Fruit fly (Drosophila melanogaster): ENCODE results near the gene CG14543.

CG14543 gene

DNA sequence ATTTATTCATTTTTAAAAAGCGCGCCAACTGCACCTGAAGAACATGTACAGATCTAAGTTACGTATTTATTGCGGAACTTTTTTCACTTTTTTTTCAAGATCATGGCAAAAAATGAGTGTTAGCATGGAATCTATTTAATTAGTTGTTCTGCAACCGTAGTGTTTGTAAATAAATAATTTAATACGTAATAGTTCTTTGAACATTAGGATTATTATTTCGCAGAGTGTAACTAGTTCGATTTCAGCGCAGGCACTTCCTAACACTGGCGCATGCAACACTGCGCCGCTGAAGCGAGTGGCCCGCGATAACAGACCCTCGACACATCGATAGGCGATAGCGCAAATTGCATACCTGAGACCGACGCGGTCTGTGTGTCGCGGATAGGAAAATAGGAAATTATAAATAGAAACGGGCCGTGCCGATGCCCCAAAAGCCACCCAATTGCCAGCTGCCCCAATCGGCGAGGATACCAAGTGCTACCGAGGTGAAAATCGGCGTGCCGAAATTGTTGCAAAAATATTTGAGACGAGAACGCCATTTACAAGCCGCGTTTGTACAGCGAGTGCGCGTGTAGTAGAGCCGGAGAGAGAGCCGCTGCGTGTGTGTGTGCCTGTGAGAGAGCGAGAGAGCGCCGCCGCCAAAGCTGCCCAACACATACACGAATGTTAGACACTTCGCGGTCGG, 14.9 kb upstream of the CG14543 start, which contains the start of gene gro (continued):
- TF ChIP-seq pfk (GFP tag; optimal IDR thresholded peaks at IDR 0.05), result peak; percentile 31
- peak; percentile 69 for TF ChIP-seq CG9876 (GFP tag; optimal IDR thresholded peaks at IDR 0.05)
- TF ChIP-seq ac (GFP tag; optimal IDR thresholded peaks at IDR 0.05), result no peak
- peak; percentile 85 for TF ChIP-seq HLH4C (GFP tag; IDR thresholded peaks at IDR 0.05; ENCODE audit: partially characterized antibody)
- TF ChIP-seq sqz (GFP tag; optimal IDR thresholded peaks at IDR 0.05), result no peak
- TF ChIP-seq oc (tag; optimal IDR thresholded peaks at IDR 0.05), result peak; percentile 46
- TF ChIP-seq BEAF-32 (GFP tag; optimal IDR thresholded peaks at IDR 0.05), result peak; percentile 74
- TF ChIP-seq Dip2 (GFP tag; IDR thresholded peaks at IDR 0.05), result no peak
- TF ChIP-seq trh (GFP tag; optimal IDR thresholded peaks at IDR 0.05), result peak; percentile 15
- TF ChIP-seq ap (GFP tag; IDR thresholded peaks at IDR 0.05), result peak; percentile 49; the same call in 1 of the 2 replicates
- TF ChIP-seq repo (GFP tag; optimal IDR thresholded peaks at IDR 0.05), result peak; percentile 48
- TF ChIP-seq bcd (GFP tag; optimal IDR thresholded peaks at IDR 0.05), result peak; percentile 78
- TF ChIP-seq ttk (GFP tag; IDR thresholded peaks at IDR 0.05), result peak; percentile 50; the same call in 1 of the 2 replicates
- TF ChIP-seq Sox100B (GFP tag; optimal IDR thresholded peaks at IDR 0.05), result peak; percentile 47
- peak; percentile 4 for TF ChIP-seq D19A (tag; optimal IDR thresholded peaks at IDR 0.05)
- TF ChIP-seq Rfx (GFP tag; IDR thresholded peaks at IDR 0.05), result peak; percentile 87
- peak; percentile 76 for TF ChIP-seq CG9609 (GFP tag; optimal IDR thresholded peaks at IDR 0.05)
- TF ChIP-seq fd3F (GFP tag; optimal IDR thresholded peaks at IDR 0.05), result peak; percentile 45
- no peak for TF ChIP-seq nerfin-1 (tag; optimal IDR thresholded peaks at IDR 0.05)
- peak; percentile 65; the same call in 1 of the 2 replicates for TF ChIP-seq CG32532 (GFP tag; IDR thresholded peaks at IDR 0.05)
- peak; percentile 55 for TF ChIP-seq CG1233 (GFP tag; optimal IDR thresholded peaks at IDR 0.05)
- TF ChIP-seq pita (GFP tag; optimal IDR thresholded peaks at IDR 0.05), result no peak
- no peak for TF ChIP-seq jigr1 (GFP tag; IDR thresholded peaks at IDR 0.05)
- peak; percentile 40 for TF ChIP-seq gfzf (GFP tag; optimal IDR thresholded peaks at IDR 0.05)
- peak; percentile 77 for TF ChIP-seq Chrac-16 (GFP tag; optimal IDR thresholded peaks at IDR 0.05)
- peak; percentile 67 for TF ChIP-seq CG8924 (tag; optimal IDR thresholded peaks at IDR 0.05)
- peak; percentile 65 for TF ChIP-seq CG12942 (GFP tag; optimal IDR thresholded peaks at IDR 0.05)
- TF ChIP-seq pb (GFP tag; optimal IDR thresholded peaks at IDR 0.05), result peak; percentile 53
- peak; percentile 76 for TF ChIP-seq CG11247 (GFP tag; IDR thresholded peaks at IDR 0.05)
- TF ChIP-seq Adf1 (GFP tag; IDR thresholded peaks at IDR 0.05), result peak; percentile 5; the same call in 1 of the 2 replicates
- TF ChIP-seq CG4328 (GFP tag; optimal IDR thresholded peaks at IDR 0.05), result peak; percentile 30
- peak; percentile 77 for TF ChIP-seq tna (GFP tag; IDR thresholded peaks at IDR 0.05; ENCODE audit: partially characterized antibody)
- TF ChIP-seq Dad (GFP tag; optimal IDR thresholded peaks at IDR 0.05), result peak; percentile 66
- TF ChIP-seq wek (GFP tag; optimal IDR thresholded peaks at IDR 0.05), result peak; percentile 44
- peak; percentile 38 for TF ChIP-seq CG1647 (GFP tag; optimal IDR thresholded peaks at IDR 0.05)
- 0 out of 3 replicates have a peak, but pooled peaks have one; percentile 44 for TF ChIP-seq ase (GFP tag; IDR thresholded peaks at IDR 0.05)
- no peak for TF ChIP-seq abd-A (tag; optimal IDR thresholded peaks at IDR 0.05)
- peak; percentile 77 for TF ChIP-seq vnd (GFP tag; IDR thresholded peaks at IDR 0.05; ENCODE audit: partially characterized antibody)
- peak; percentile 42 for TF ChIP-seq CG33557 (GFP tag; optimal IDR thresholded peaks at IDR 0.05)
- TF ChIP-seq jing (GFP tag; optimal IDR thresholded peaks at IDR 0.05), result no peak
- no peak for TF ChIP-seq TFAM (GFP tag; optimal IDR thresholded peaks at IDR 0.05)
- 0 out of 2 replicates have a peak, but pooled peaks have one; percentile 6 for TF ChIP-seq sens-2 (GFP tag; IDR thresholded peaks at IDR 0.05)
- TF ChIP-seq z (GFP tag; IDR thresholded peaks at IDR 0.05), result no peak
- peak; percentile 97 for TF ChIP-seq Ets97D (GFP tag; optimal IDR thresholded peaks at IDR 0.05)
- TF ChIP-seq D19B (GFP tag; optimal IDR thresholded peaks at IDR 0.05), result peak; percentile 37
- peak; percentile 55 for TF ChIP-seq YL-1 (GFP tag; optimal IDR thresholded peaks at IDR 0.05)
- peak; percentile 93 to 96 for TF ChIP-seq Trl (optimal IDR thresholded peaks at IDR 0.05)
- TF ChIP-seq Trl (GFP tag; optimal IDR thresholded peaks at IDR 0.05), result peak; percentile 83
- no peak for TF ChIP-seq Optix (GFP tag; IDR thresholded peaks at IDR 0.05)
- TF ChIP-seq rib (GFP tag; IDR thresholded peaks at IDR 0.05), result peak; percentile 79
